Worm (Caenorhabditis elegans) whole organism, early embryonic: ENCODE results near the gene srw-121.

ENCODE experiments used
- B0310.2 ChIP-seq: sonication (generic microtip); optimal IDR thresholded peaks from 2 replicates; lab custom pipeline; 2016; ENCODE audit warnings: mild to moderate bottlenecking, missing genetic modification characterization, missing compliant biosample characterization
- F13C5.2 ChIP-seq: sonication (generic microtip); optimal IDR thresholded peaks from 2 replicates; lab custom pipeline; 2017; ENCODE audit warnings: mild to moderate bottlenecking, missing genetic modification characterization, inconsistent platforms, missing compliant biosample characterization
- aly-1 ChIP-seq: sonication (generic microtip); optimal IDR thresholded peaks from 2 replicates; lab custom pipeline; 2016; ENCODE audit warnings: missing genetic modification characterization, missing compliant biosample characterization
- ama-1 ChIP-seq: fragments of 150-350 bp; optimal IDR thresholded peaks from 2 replicates; lab custom pipeline; 2014
- ceh-36 ChIP-seq: sonication (generic microtip); optimal IDR thresholded peaks from 2 replicates; lab custom pipeline; 2016; ENCODE audit warnings: missing genetic modification characterization, inconsistent platforms, missing compliant biosample characterization
- ets-7 ChIP-seq: sonication (generic microtip); optimal IDR thresholded peaks from 2 replicates; lab custom pipeline; 2016; ENCODE audit warnings: missing genotype, missing genetic modification characterization, missing compliant biosample characterization
- flt-1 ChIP-seq: fragments of 200-800 bp; sonication (Bioruptor generic); IDR thresholded peaks from 2 replicates; pipeline ENCODE4 v1.3.6; 2022; ENCODE audit warnings: missing genetic modification characterization, missing compliant biosample characterization
- hmbx-1 ChIP-seq: sonication (generic microtip); optimal IDR thresholded peaks from 2 replicates; lab custom pipeline; 2016; ENCODE audit warnings: mild to moderate bottlenecking, missing genetic modification characterization, missing compliant biosample characterization
- hmg-4 ChIP-seq: fragments of 200-800 bp; sonication (Bioruptor generic); optimal IDR thresholded peaks from 2 replicates; lab custom pipeline; 2018; ENCODE audit warnings: mild to moderate bottlenecking, missing genetic modification characterization, missing compliant biosample characterization
- scrt-1 ChIP-seq: fragments of 200-800 bp; sonication (Bioruptor generic); IDR thresholded peaks from 2 replicates; pipeline ENCODE4 v1.3.6; 2022; ENCODE audit warnings: missing genetic modification characterization, missing compliant biosample characterization
- sea-1 ChIP-seq: fragments of 200-800 bp; sonication (Bioruptor generic); conservative IDR thresholded peaks from 2 replicates; pipeline ENCODE4 v1.3.6; 2022; ENCODE audit warnings: missing genetic modification characterization, missing compliant biosample characterization
- tbx-37 ChIP-seq: fragments of 200-800 bp; sonication (Bioruptor generic); conservative IDR thresholded peaks from 2 replicates; pipeline ENCODE4 v1.3.6; 2022; ENCODE audit warnings: missing genetic modification reagents, missing genetic modification characterization, missing compliant biosample characterization
- tra-4 ChIP-seq: sonication (generic microtip); optimal IDR thresholded peaks from 2 replicates; lab custom pipeline; 2017; ENCODE audit warnings: missing genetic modification characterization, missing compliant biosample characterization

DNA sequence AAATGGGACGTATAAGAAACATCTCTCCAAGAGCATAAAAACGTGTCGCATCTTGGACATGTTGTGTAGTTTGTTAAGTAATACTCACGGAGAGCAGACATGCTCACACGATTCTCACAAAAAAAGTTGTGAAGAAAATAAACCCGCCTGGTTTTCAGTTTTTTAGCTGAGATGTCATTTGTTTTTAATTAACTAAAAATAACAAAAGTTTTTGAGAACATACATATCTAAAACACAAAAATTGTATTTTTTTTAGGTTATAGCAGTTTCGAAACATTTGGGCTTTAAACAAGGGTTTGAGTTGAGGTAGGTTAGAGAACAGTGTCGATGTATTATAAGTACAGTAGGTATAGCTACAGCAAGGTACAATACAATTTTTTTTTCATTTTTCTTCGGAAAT, 26.6 kb downstream of the srw-121 start, which contains the start of gene srh-88:
- TF ChIP-seq F13C5.2: no peak
- TF ChIP-seq tbx-37 (GFP tag; lab: Robert Waterston, UW): no peak
- TF ChIP-seq scrt-1 (GFP tag; lab: Robert Waterston, UW): no peak
- no peak for TF ChIP-seq tra-4 (tag; lab: Kevin White, UChicago)
- no peak for TF ChIP-seq sea-1 (GFP tag; lab: Robert Waterston, UW)
- TF ChIP-seq ets-7: no peak
- no peak for TF ChIP-seq ama-1
- TF ChIP-seq flt-1 (GFP tag; lab: Robert Waterston, UW): no peak
- no peak for TF ChIP-seq ceh-36 (tag; lab: Kevin White, UChicago)
- no peak for TF ChIP-seq aly-1 (tag; lab: Kevin White, UChicago)
- TF ChIP-seq hmg-4 (GFP tag; lab: Kevin White, UChicago): no peak
- no peak for TF ChIP-seq hmbx-1 (tag; lab: Kevin White, UChicago)
- no peak for TF ChIP-seq B0310.2 (tag; lab: Kevin White, UChicago)
